Worm (Caenorhabditis elegans) whole organism, L4 larva: Measurements from ENCODE around the gene lmd-5.
A peak's percentile ranks its signal among the peaks of the same experiment; 100 is the strongest.

ENCODE experiments used
- Y48G9A.11 ChIP-seq: fragments of 200-800 bp; sonication (Bioruptor generic); IDR thresholded peaks from 2 replicates; pipeline ENCODE4 v1.3.6; 2022; ENCODE audit warnings: missing genetic modification reagents, missing genetic modification characterization, missing compliant biosample characterization
- mep-1 ChIP-seq: fragments of 150-350 bp; sonication (generic microtip); optimal IDR thresholded peaks from 3 replicates; lab custom pipeline; 2014; ENCODE audit warnings: missing biosample characterization, missing genetic modification characterization
- saeg-2 ChIP-seq: fragments of 200-800 bp; sonication (Bioruptor generic); IDR thresholded peaks from 2 replicates; pipeline ENCODE4 v1.3.6; 2022; ENCODE audit warnings: missing genetic modification reagents, missing genetic modification characterization, missing compliant biosample characterization

- peak; percentile 78 for TF ChIP-seq Y48G9A.11 (GFP tag; lab: Robert Waterston, UW)
- TF ChIP-seq mep-1 (tag; lab: Kevin White, UChicago), result no peak
- TF ChIP-seq saeg-2, result no peak
These were observed 19.2 kb downstream of the lmd-5 start for ce11 chrV:7142661-7143060.
